Worm (Caenorhabditis elegans) whole organism, L3 larva: ENCODE data around the gene T28D6.3.

Experiments
- R02D3.7 ChIP-seq: fragments of 150-350 bp; optimal IDR thresholded peaks from 2 replicates; lab custom pipeline; 2014; ENCODE audit warnings: missing biosample characterization, missing genetic modification characterization
- ama-1 ChIP-seq: fragments of 150-350 bp; optimal IDR thresholded peaks from 2 replicates; lab custom pipeline; 2018
- ceh-16 ChIP-seq: sonication (generic microtip); optimal IDR thresholded peaks from 2 replicates; lab custom pipeline; 2017; ENCODE audit warnings: missing biosample characterization, missing genetic modification characterization
- ceh-28 ChIP-seq: fragments of 150-350 bp; optimal IDR thresholded peaks from 2 replicates; lab custom pipeline; 2014; ENCODE audit warnings: missing biosample characterization, missing genetic modification reagents, missing genetic modification characterization
- ceh-82 ChIP-seq: fragments of 150-350 bp; optimal IDR thresholded peaks from 2 replicates; lab custom pipeline; 2014; ENCODE audit warnings: missing biosample characterization, missing genetic modification characterization
- ceh-9 ChIP-seq: sonication (generic microtip); optimal IDR thresholded peaks from 2 replicates; lab custom pipeline; 2018; ENCODE audit warnings: missing biosample characterization, missing genetic modification characterization
- daf-12 ChIP-seq: fragments of 150-350 bp; optimal IDR thresholded peaks from 2 replicates; lab custom pipeline; 2014; ENCODE audit warnings: missing biosample characterization, missing genetic modification reagents, missing genetic modification characterization
- egl-27 ChIP-seq: sonication (generic microtip); optimal IDR thresholded peaks from 4 replicates; lab custom pipeline; 2017; ENCODE audit warnings: missing biosample characterization, missing genetic modification reagents, missing genetic modification characterization
- egl-5 ChIP-seq: fragments of 150-350 bp; optimal IDR thresholded peaks from 2 replicates; lab custom pipeline; 2017; ENCODE audit warnings: missing biosample characterization, missing genetic modification reagents, missing genetic modification characterization, inconsistent platforms
- elt-1 ChIP-seq: fragments of 150-350 bp; optimal IDR thresholded peaks from 2 replicates; lab custom pipeline; 2014; ENCODE audit warnings: missing biosample characterization, missing genetic modification characterization
- elt-3 ChIP-seq, 3 experiments: fragments of 150-350 bp in 1 of 3; sonication (generic microtip) in 2 of 3; optimal IDR thresholded peaks; 2 replicates in 2 of 3; 4 replicates in 1 of 3; lab custom pipeline; 2014 to 2017; ENCODE audit warnings: missing biosample characterization in 3 of 3, missing genetic modification characterization in 3 of 3
- eor-1 ChIP-seq, 2 experiments: fragments of 150-350 bp; optimal IDR thresholded peaks; 2 replicates each; lab custom pipeline; 2014 to 2018; ENCODE audit warnings: missing biosample characterization in 2 of 2, missing genetic modification characterization in 2 of 2
- fkh-10 ChIP-seq: sonication (generic microtip); optimal IDR thresholded peaks from 2 replicates; lab custom pipeline; 2017; ENCODE audit warnings: missing biosample characterization, missing genetic modification reagents, missing genetic modification characterization
- hmg-11 ChIP-seq: sonication (generic microtip); optimal IDR thresholded peaks from 2 replicates; lab custom pipeline; 2016; ENCODE audit warnings: missing genetic modification characterization, missing compliant biosample characterization
- jun-1 ChIP-seq: fragments of 150-350 bp; optimal IDR thresholded peaks from 2 replicates; lab custom pipeline; 2014; ENCODE audit warnings: missing biosample characterization, missing genetic modification reagents, missing genetic modification characterization
- lin-39 ChIP-seq: fragments of 150-350 bp; optimal IDR thresholded peaks from 2 replicates; lab custom pipeline; 2018; ENCODE audit warnings: missing biosample characterization, missing genetic modification reagents, missing genetic modification characterization
- lsy-12 ChIP-seq: sonication (generic microtip); optimal IDR thresholded peaks from 2 replicates; lab custom pipeline; 2016; ENCODE audit warnings: mild to moderate bottlenecking, missing genetic modification characterization, missing compliant biosample characterization
- mdl-1 ChIP-seq: fragments of 150-350 bp; optimal IDR thresholded peaks from 2 replicates; lab custom pipeline; 2014; ENCODE audit warnings: missing biosample characterization, missing genetic modification characterization
- mml-1 ChIP-seq: fragments of 150-350 bp; sonication (generic microtip); optimal IDR thresholded peaks from 3 replicates; lab custom pipeline; 2014; ENCODE audit warnings: missing biosample characterization, missing genetic modification characterization
- nfya-1 ChIP-seq: sonication (generic microtip); optimal IDR thresholded peaks from 2 replicates; lab custom pipeline; 2017; ENCODE audit warnings: missing genetic modification characterization, mild to moderate bottlenecking, missing compliant biosample characterization, antibody characterized with exemption, moderate library complexity; ENCODE audit not compliant: insufficient read depth
- nhr-11 ChIP-seq: fragments of 150-350 bp; optimal IDR thresholded peaks from 2 replicates; lab custom pipeline; 2014; ENCODE audit warnings: missing biosample characterization, missing genetic modification characterization
- nhr-12 ChIP-seq: fragments of 150-350 bp; optimal IDR thresholded peaks from 2 replicates; lab custom pipeline; 2014; ENCODE audit warnings: missing biosample characterization, missing genetic modification characterization
- nhr-237 ChIP-seq: fragments of 150-350 bp; optimal IDR thresholded peaks from 2 replicates; lab custom pipeline; 2014; ENCODE audit warnings: missing biosample characterization, missing genetic modification characterization
- nhr-25 ChIP-seq: sonication (generic microtip); optimal IDR thresholded peaks from 2 replicates; lab custom pipeline; 2017; ENCODE audit warnings: missing biosample characterization, missing genetic modification characterization
- nhr-28 ChIP-seq: fragments of 150-350 bp; optimal IDR thresholded peaks from 2 replicates; lab custom pipeline; 2014; ENCODE audit warnings: missing biosample characterization, missing genetic modification characterization
- nhr-67 ChIP-seq: fragments of 150-350 bp; optimal IDR thresholded peaks from 2 replicates; lab custom pipeline; 2014; ENCODE audit warnings: missing biosample characterization, missing genetic modification characterization
- nhr-76 ChIP-seq: fragments of 150-350 bp; sonication (generic microtip); optimal IDR thresholded peaks from 5 replicates; lab custom pipeline; 2014; ENCODE audit warnings: missing biosample characterization, missing genetic modification characterization
- nhr-77 ChIP-seq: fragments of 150-350 bp; optimal IDR thresholded peaks from 2 replicates; lab custom pipeline; 2014; ENCODE audit warnings: missing biosample characterization, missing genetic modification characterization
- pha-4 ChIP-seq: fragments of 150-350 bp; optimal IDR thresholded peaks from 2 replicates; lab custom pipeline; 2014; ENCODE audit warnings: missing biosample characterization, missing genetic modification reagents, missing genetic modification characterization
- pqm-1 ChIP-seq: fragments of 150-350 bp; optimal IDR thresholded peaks from 2 replicates; lab custom pipeline; 2017; ENCODE audit warnings: missing biosample characterization, missing genetic modification characterization, inconsistent platforms
- sea-2 ChIP-seq: fragments of 150-350 bp; sonication (generic microtip); optimal IDR thresholded peaks from 4 replicates; lab custom pipeline; 2014; ENCODE audit warnings: missing biosample characterization, missing genetic modification reagents, missing genetic modification characterization
- skn-1 ChIP-seq: fragments of 150-350 bp; optimal IDR thresholded peaks from 2 replicates; lab custom pipeline; 2014; ENCODE audit warnings: missing biosample characterization, missing genetic modification characterization
- snpc-4 ChIP-seq: fragments of 150-350 bp; optimal IDR thresholded peaks from 2 replicates; lab custom pipeline; 2014; ENCODE audit warnings: missing biosample characterization, missing genetic modification characterization
- tbx-2 ChIP-seq: sonication (generic microtip); optimal IDR thresholded peaks from 2 replicates; lab custom pipeline; 2016; ENCODE audit warnings: mild to moderate bottlenecking, missing genetic modification characterization, missing compliant biosample characterization
- unc-39 ChIP-seq: sonication (generic microtip); optimal IDR thresholded peaks from 4 replicates; lab custom pipeline; 2017; ENCODE audit warnings: missing biosample characterization, missing genetic modification characterization
- unc-62 ChIP-seq: fragments of 150-350 bp; sonication (generic microtip); optimal IDR thresholded peaks from 4 replicates; lab custom pipeline; 2014; ENCODE audit warnings: missing biosample characterization, missing genetic modification reagents, missing genetic modification characterization
- zag-1 ChIP-seq: fragments of 150-350 bp; optimal IDR thresholded peaks from 2 replicates; lab custom pipeline; 2014; ENCODE audit warnings: missing biosample characterization, missing genetic modification characterization
- ztf-4 ChIP-seq: fragments of 150-350 bp; optimal IDR thresholded peaks from 2 replicates; lab custom pipeline; 2014; ENCODE audit warnings: missing biosample characterization, missing genetic modification characterization

T28D6.3 gene

DNA sequence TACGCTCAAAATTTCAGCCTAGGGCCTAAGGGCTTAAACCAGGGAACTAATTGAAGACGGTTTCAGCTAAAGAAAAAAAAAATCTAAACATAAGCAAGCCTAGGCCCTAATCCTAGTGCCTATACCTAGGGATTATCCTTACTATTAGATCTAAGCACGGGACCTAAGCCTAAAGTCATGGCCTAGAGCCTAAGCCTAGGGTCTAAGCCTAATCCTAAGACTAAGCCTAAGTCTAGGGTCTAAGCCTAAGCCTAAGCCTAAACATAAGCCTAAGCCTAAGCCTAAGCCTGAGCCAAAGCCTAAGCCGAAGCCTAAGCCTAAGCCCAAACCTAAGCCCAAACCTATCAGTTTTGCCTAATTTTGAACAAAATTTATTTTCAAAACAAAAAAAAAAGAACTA lies 26.2 kb downstream of the T28D6.3 start:
- TF ChIP-seq nfya-1 (tag; lab: Kevin White, UChicago) (no peak), skn-1 (no peak), ceh-28 (tag; lab: Kevin White, UChicago) (no peak), egl-5 (tag; lab: Kevin White, UChicago) (no peak), nhr-67 (tag; lab: Kevin White, UChicago) (no peak), ama-1 (lab: Kevin White, UChicago) (no peak), nhr-77 (no peak), nhr-12 (tag; lab: Kevin White, UChicago) (no peak), nhr-11 (tag; lab: Kevin White, UChicago) (no peak), lsy-12 (no peak), jun-1 (tag; lab: Kevin White, UChicago) (no peak), R02D3.7 (tag; lab: Kevin White, UChicago) (no peak), mdl-1 (no peak), sea-2 (GFP tag; lab: Kevin White, UChicago) (no peak), egl-27 (tag; lab: Kevin White, UChicago) (no peak), nhr-28 (tag; lab: Kevin White, UChicago) (no peak), unc-62 (GFP tag; lab: Kevin White, UChicago) (no peak)

DNA sequence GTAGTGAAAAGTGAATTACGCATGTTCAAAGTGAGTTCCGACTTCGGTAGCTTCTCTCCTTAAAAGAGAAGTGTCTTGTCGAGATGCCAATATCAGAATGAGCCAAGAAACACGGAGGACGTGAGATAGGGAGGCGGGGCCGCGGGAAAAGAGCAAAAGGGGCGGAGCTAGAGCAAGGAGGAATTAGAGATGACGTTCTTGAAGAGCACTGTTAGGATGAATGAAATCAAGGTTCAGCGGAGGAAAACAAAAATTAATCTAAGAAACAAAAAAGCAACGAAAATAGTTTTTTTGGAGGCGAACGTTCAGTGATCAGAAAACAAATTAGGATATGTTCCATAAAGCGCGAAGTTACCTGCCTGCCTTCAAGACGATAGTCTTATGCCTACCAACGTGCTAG lies 26.6 kb downstream of the T28D6.3 start, which contains the start of gene nlp-21:
nlp-21 (minus strand) TSS at position 101 of the 400 bp plus-strand sequence.
- TF ChIP-seq snpc-4 (tag; lab: Kevin White, UChicago), result no peak
- TF ChIP-seq nhr-77, result no peak
- no peak for TF ChIP-seq lin-39
- TF ChIP-seq pqm-1 (tag; lab: Kevin White, UChicago), result no peak
- TF ChIP-seq ztf-4 (tag; lab: Kevin White, UChicago), result no peak
- TF ChIP-seq tbx-2 (tag; lab: Kevin White, UChicago), result no peak
- TF ChIP-seq nhr-25 (tag; lab: Kevin White, UChicago), result no peak
- TF ChIP-seq unc-62 (GFP tag; lab: Kevin White, UChicago), result no peak
- TF ChIP-seq nhr-12 (tag; lab: Kevin White, UChicago), result no peak
- no peak for TF ChIP-seq pha-4
- TF ChIP-seq lsy-12, result no peak
- TF ChIP-seq ama-1 (lab: Kevin White, UChicago), result no peak
- TF ChIP-seq ceh-9 (tag; lab: Kevin White, UChicago), result no peak
- TF ChIP-seq egl-5 (tag; lab: Kevin White, UChicago), result no peak
- TF ChIP-seq mml-1, result no peak

DNA sequence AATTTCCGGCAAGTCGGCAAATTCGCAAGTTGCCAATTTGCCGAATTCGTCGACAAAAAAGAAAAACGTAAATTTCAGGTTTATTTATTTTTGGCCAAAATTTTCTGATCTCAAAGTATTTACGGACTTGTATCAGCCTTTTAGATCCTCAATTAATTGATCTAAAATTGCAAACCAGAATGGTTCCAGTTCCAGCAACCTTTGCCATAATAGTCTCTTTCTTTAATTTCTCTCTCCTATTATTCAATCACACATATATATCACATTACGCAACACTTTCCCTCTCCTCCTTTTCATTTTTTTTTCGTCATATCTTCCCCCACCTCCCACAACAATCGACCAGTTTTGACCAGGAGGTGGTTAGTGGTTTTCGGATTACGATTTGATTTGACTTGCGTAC lies 30.9 kb downstream of the T28D6.3 start, which contains the start of gene Y47D3B.3:
Y47D3B.3 (plus strand) TSS at position 301 of the 400 bp plus-strand sequence.
- TF ChIP-seq lin-39 (no peak), snpc-4 (tag; lab: Kevin White, UChicago) (no peak), ceh-16 (tag; lab: Kevin White, UChicago) (no peak), unc-39 (tag; lab: Kevin White, UChicago) (no peak), nhr-28 (tag; lab: Kevin White, UChicago) (no peak), eor-1 (tag; optimal IDR thresholded peaks at IDR 0.05; lab: Kevin White, UChicago) (no peak), nhr-77 (no peak), nhr-237 (no peak), zag-1 (tag; lab: Kevin White, UChicago) (no peak)

DNA sequence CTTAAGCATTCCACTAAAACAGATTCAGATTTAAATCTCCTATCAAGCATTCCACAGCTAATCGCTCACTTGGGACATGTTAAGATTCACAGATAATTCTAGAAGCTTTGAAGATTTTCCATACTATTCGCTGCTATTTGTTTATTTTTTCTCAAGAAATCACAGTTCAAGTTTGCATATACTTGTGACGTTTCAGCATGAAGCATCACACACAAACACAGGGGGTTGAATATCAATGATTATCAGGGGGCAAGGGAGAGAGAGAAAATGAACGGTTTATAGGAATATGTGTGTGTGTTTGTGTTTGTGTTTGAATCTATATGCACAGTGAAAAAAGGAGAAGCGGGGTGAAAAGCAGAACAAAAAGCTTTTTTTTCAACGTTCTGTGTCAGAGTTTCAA lies 36.1 kb downstream of the T28D6.3 start, which contains the start of gene Y47D3B.12:
Y47D3B.12 (plus strand) TSS at position 301 of the 400 bp plus-strand sequence.
- TF ChIP-seq ceh-82 (tag; lab: Kevin White, UChicago) (no peak), elt-3 (tag; optimal IDR thresholded peaks at IDR 0.05; lab: Kevin White, UChicago) (no peak), skn-1 (no peak), nhr-12 (tag; lab: Kevin White, UChicago) (no peak), elt-1 (no peak)

ce11 chrIII:11405049-11405448 lies 38.5 kb downstream of the T28D6.3 start, which contains the start of gene Y47D3B.4:
Y47D3B.4 (plus strand) TSS chrIII:11405349.
- no peak for TF ChIP-seq skn-1
- TF ChIP-seq nhr-237, result no peak
- TF ChIP-seq mdl-1, result no peak
- no peak for TF ChIP-seq fkh-10 (GFP tag; lab: Kevin White, UChicago)
- TF ChIP-seq jun-1 (tag; lab: Kevin White, UChicago), result no peak
- no peak for TF ChIP-seq daf-12 (tag; lab: Kevin White, UChicago)
- no peak for TF ChIP-seq ztf-4 (tag; lab: Kevin White, UChicago)
- no peak for TF ChIP-seq lsy-12
- no peak for TF ChIP-seq nhr-67 (tag; lab: Kevin White, UChicago)
- no peak for TF ChIP-seq mml-1
- no peak for TF ChIP-seq elt-3 (tag; optimal IDR thresholded peaks at IDR 0.05; lab: Kevin White, UChicago)
- no peak for TF ChIP-seq unc-62 (GFP tag; lab: Kevin White, UChicago)
- no peak for TF ChIP-seq snpc-4 (tag; lab: Kevin White, UChicago)
- no peak for TF ChIP-seq ceh-16 (tag; lab: Kevin White, UChicago)
- no peak for TF ChIP-seq hmg-11 (tag; lab: Kevin White, UChicago)
- TF ChIP-seq nhr-11 (tag; lab: Kevin White, UChicago), result no peak
- TF ChIP-seq pqm-1 (tag; lab: Kevin White, UChicago), result no peak
- no peak for TF ChIP-seq tbx-2 (tag; lab: Kevin White, UChicago)
- TF ChIP-seq nhr-76 (tag; lab: Kevin White, UChicago), result no peak
